Worm (Caenorhabditis elegans): Measurements from ENCODE around the gene clec-136.

clec-136 gene

ce11 chrII:4598815-4599214 is 17.5 kb downstream of the clec-136 start:
- TF ChIP-seq cebp-1 (GFP tag; IDR thresholded peaks at IDR 0.05) (no peak), cebp-1 (tag; optimal IDR thresholded peaks at IDR 0.05) (peak; percentile 34), egrh-3 (GFP tag; IDR thresholded peaks at IDR 0.05) (no peak), ceh-27 (GFP tag; optimal IDR thresholded peaks at IDR 0.05) (no peak), nhr-120 (GFP tag; IDR thresholded peaks at IDR 0.05) (no peak), Y56A3A.18 (GFP tag; IDR thresholded peaks at IDR 0.05) (no peak), ztf-26 (tag; optimal IDR thresholded peaks at IDR 0.05) (no peak), bed-1 (GFP tag; IDR thresholded peaks at IDR 0.05) (no peak), nhr-80 (tag; optimal IDR thresholded peaks at IDR 0.05) (peak; percentile 86), ets-4 (GFP tag; optimal IDR thresholded peaks at IDR 0.05) (peak; percentile 69)

- TF ChIP-seq nhr-80 (tag; optimal IDR thresholded peaks at IDR 0.05) (peak; percentile 53), cebp-2 (GFP tag; IDR thresholded peaks at IDR 0.05) (no peak)
Observed at ce11 chrII:4597441-4597840, 18.9 kb downstream of the clec-136 start.

DNA sequence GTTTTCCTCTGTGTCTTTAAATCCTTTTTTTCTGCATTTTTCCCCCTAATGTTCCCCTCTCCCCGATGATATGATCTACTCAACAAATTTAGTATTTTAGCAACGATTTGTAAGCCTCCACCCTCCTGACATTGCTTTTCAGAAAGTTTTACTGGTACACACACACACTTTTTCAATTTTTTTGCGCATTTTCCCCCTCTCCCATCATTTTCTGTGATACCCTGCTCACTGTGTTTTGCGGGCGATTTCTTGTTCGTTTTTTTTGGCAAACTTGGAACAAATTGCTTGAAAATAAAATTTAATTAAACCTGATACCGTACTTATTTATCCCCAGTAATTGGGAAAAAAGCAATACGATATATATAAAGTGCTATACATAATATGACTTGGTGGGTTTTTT is 25.7 kb downstream of the clec-136 start:
- TF ChIP-seq repo-1 (tag; optimal IDR thresholded peaks at IDR 0.05): no peak
- no peak for TF ChIP-seq bed-1 (GFP tag; IDR thresholded peaks at IDR 0.05)
- TF ChIP-seq cebp-1 (GFP tag; IDR thresholded peaks at IDR 0.05): no peak
- peak; percentile 40 for TF ChIP-seq cebp-1 (tag; optimal IDR thresholded peaks at IDR 0.05)
- no peak for TF ChIP-seq tlf-1 (GFP tag; optimal IDR thresholded peaks at IDR 0.05)
- TF ChIP-seq Y53G8AR.9 (GFP tag; conservative IDR thresholded peaks at IDR 0.05): 0 out of 2 replicates have a peak, but pooled peaks have one; percentile 40
- peak; percentile 89 for TF ChIP-seq him-1 (tag; optimal IDR thresholded peaks at IDR 0.05)
- TF ChIP-seq nfya-2 (GFP tag; IDR thresholded peaks at IDR 0.05): no peak
- TF ChIP-seq ceh-58 (GFP tag; IDR thresholded peaks at IDR 0.05): no peak
- TF ChIP-seq ceh-100 (GFP tag; IDR thresholded peaks at IDR 0.05): no peak
- TF ChIP-seq F57C9.4 (tag; optimal IDR thresholded peaks at IDR 0.05): no peak
- TF ChIP-seq ekl-4 (GFP tag; IDR thresholded peaks at IDR 0.05): 0 out of 2 replicates have a peak, but pooled peaks have one; percentile 48
- TF ChIP-seq attf-5 (GFP tag; optimal IDR thresholded peaks at IDR 0.05): peak; percentile 32
- TF ChIP-seq F37B4.10 (GFP tag; IDR thresholded peaks at IDR 0.05): no peak
- TF ChIP-seq sptf-2 (GFP tag; optimal IDR thresholded peaks at IDR 0.05): peak; percentile 32
- TF ChIP-seq hlh-26 (GFP tag; conservative IDR thresholded peaks at IDR 0.05): no peak
- no peak for TF ChIP-seq ceh-40 (GFP tag; IDR thresholded peaks at IDR 0.05)
- no peak for TF ChIP-seq madf-10 (tag; optimal IDR thresholded peaks at IDR 0.05)
- no peak for TF ChIP-seq ceh-79 (tag; optimal IDR thresholded peaks at IDR 0.05)
- TF ChIP-seq hmg-20 (GFP tag; IDR thresholded peaks at IDR 0.05): no peak
- TF ChIP-seq B0035.1 (tag; optimal IDR thresholded peaks at IDR 0.05): no peak
- TF ChIP-seq ama-1 (optimal IDR thresholded peaks at IDR 0.05): no peak
- peak in 1 of 2 experiments; percentile 41 for TF ChIP-seq ama-1 (GFP tag; optimal IDR thresholded peaks at IDR 0.05)
- no peak for TF ChIP-seq ztf-3 (GFP tag; optimal IDR thresholded peaks at IDR 0.05)
- 0 out of 2 replicates have a peak, but pooled peaks have one; percentile 4 for TF ChIP-seq madf-8 (GFP tag; conservative IDR thresholded peaks at IDR 0.05)
- TF ChIP-seq athp-1 (tag; optimal IDR thresholded peaks at IDR 0.05): peak; percentile 42
- TF ChIP-seq Y56A3A.18 (GFP tag; IDR thresholded peaks at IDR 0.05): no peak
- TF ChIP-seq ZK185.1 (tag; optimal IDR thresholded peaks at IDR 0.05; ENCODE audit: poor library complexity, severe bottlenecking): no peak
- no peak for TF ChIP-seq K11D2.4 (GFP tag; IDR thresholded peaks at IDR 0.05)
- no peak for TF ChIP-seq lir-1 (GFP tag; conservative IDR thresholded peaks at IDR 0.05)
- TF ChIP-seq sdz-38 (tag; optimal IDR thresholded peaks at IDR 0.05): no peak
- TF ChIP-seq egl-44 (GFP tag; IDR thresholded peaks at IDR 0.05): no peak
- TF ChIP-seq madf-3 (GFP tag; IDR thresholded peaks at IDR 0.05): no peak
- no peak for TF ChIP-seq die-1 (tag; optimal IDR thresholded peaks at IDR 0.05)
- no peak for TF ChIP-seq somi-1 (GFP tag; optimal IDR thresholded peaks at IDR 0.05)
- 0 out of 2 replicates have a peak, but pooled peaks have one; percentile 5 for TF ChIP-seq Y67H2A.10 (GFP tag; conservative IDR thresholded peaks at IDR 0.05)
- TF ChIP-seq zfh-2 (GFP tag; conservative IDR thresholded peaks at IDR 0.05): no peak
- TF ChIP-seq lsl-1 (GFP tag; optimal IDR thresholded peaks at IDR 0.05): peak; percentile 35
- no peak for TF ChIP-seq bed-2 (GFP tag; IDR thresholded peaks at IDR 0.05)
- peak; percentile 60; the same call in 1 of the 2 replicates for TF ChIP-seq Y79H2A.3 (GFP tag; conservative IDR thresholded peaks at IDR 0.05)
